Fruit fly (Drosophila melanogaster) whole organism, larva: ENCODE measurements around the gene Tyler.

Source experiments
- noc ChIP-seq: fragments of 200-800 bp; sonication (Bioruptor generic); optimal IDR thresholded peaks from 3 replicates; lab custom pipeline; 2019; ENCODE audit warnings: missing biosample characterization, mild to moderate bottlenecking, missing genetic modification characterization, moderate library complexity

Tyler gene

DNA sequence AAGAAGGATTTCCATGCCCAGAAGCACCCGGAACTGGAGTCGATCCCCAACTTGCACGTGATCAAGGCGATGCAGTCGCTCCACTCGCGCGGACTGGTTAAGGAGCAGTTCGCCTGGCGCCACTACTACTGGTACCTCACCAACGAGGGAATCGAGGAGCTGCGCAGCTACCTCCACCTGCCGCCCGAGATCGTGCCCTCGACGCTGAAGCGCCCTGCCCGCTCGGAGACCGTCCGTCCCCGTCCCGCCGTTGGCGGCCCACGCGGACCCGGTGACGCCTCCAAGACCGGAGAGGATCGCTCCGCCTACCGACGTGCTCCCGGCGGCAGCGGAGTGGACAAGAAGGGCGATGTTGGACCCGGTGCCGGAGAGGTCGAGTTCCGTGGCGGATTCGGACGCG is 12.8 kb upstream of the Tyler start:
- no peak for TF ChIP-seq noc (tag; lab: Kevin White, UChicago)

DNA sequence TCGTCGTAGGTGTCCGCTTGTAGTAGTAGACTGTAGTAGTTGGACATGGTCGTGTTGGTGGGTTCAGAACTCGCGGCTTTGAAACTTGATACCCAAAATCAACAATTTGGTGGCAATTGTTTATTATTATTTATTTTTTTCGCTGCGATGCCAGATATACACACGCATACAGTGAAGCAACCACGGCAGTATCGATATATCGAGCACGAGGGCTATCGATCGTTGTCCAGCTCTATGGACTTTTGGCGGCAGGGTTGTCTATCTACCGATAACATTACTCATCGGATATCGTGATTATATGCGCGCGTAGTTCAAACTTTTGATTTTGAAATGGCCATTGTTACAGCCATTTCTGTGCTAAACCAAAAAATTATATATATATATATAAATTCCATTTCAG is 9.7 kb upstream of the Tyler start, which contains the start of gene CG14220:
TSS of gene CG14220 (minus strand) at position 208 of the 400 bp plus-strand sequence.
- no peak for TF ChIP-seq noc (tag; lab: Kevin White, UChicago)

DNA sequence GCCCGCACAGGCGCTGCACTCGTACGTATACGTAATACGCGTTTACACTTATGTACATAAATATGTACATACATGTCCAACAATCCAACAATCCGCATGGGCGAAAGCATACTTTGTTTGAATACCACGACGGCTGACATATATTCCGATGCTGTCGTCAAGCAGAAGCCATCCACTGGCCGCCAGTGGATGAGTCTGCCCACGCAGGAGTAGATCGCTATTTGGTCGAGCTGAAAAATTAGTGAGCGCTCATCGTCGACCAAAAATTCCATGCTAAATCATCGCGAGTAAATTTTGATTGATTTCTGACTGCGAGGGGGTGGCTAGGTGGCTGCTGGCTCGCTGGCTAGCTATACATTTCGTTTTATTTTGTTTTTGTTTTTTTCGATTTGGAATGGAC is 8.8 kb upstream of the Tyler start:
- no peak for TF ChIP-seq noc (tag; lab: Kevin White, UChicago)

DNA sequence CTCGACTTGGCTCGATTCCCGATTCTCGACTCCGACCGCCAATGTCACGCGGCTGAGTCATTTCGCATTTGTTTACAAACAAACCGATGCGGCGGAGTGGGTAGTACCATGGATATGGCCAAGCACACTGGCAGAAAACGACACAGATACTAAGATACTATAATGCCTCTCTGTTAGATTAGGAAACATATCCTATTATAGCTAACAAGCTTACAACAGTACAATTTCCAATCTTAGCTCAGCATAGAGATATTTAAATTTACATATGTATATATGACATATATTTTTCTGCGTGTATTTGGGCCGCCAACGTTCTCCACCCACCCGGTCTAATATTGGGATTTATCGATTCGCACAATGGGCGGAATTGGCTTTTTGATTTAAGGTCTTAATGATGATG is 7.4 kb upstream of the Tyler start:
- peak; percentile 66 for TF ChIP-seq noc (tag; lab: Kevin White, UChicago)

DNA sequence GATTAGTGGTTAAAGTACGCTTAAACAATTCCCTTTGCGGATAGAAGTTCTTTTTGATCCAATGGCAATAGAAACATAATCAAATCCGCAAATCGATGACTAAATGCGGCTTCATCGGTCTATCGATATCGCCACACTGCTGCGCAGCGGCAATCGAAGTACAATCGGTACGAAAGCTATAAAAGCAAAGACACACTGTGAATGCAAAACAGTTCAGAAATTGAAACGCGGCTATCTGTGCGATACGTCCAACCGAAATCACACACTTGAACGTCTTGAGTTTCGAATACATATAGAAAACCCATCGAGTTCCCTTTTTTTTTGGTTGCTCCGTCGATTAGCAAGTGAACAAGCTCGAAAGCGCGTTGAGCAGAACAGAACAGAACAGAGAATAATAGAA is 6.3 kb upstream of the Tyler start, which contains the start of gene CG14207:
TSS of gene CG14207 (plus strand) at position 203 of the 400 bp plus-strand sequence.
- TF ChIP-seq noc (tag; lab: Kevin White, UChicago) = peak; percentile 44

DNA sequence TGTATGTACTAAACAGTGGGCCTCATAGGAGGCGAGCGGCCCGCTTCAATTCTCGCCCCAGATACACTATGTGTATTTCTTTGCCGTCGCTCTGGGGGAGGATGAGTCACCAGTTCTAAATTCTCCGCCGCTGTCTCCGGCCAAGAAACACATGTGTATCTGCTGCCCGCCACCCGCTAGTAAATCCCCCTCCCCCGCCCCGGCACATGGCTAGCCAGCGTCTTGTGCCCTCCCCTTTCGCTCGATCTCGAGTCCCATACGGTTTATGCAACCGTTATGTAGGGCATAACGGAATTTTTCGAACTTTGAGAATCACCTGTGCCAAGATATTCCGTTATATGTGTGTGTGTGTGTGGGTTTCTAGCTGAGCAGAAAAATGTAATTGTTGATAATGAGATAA is 5.4 kb upstream of the Tyler start:
- TF ChIP-seq noc (tag; lab: Kevin White, UChicago) = no peak

DNA sequence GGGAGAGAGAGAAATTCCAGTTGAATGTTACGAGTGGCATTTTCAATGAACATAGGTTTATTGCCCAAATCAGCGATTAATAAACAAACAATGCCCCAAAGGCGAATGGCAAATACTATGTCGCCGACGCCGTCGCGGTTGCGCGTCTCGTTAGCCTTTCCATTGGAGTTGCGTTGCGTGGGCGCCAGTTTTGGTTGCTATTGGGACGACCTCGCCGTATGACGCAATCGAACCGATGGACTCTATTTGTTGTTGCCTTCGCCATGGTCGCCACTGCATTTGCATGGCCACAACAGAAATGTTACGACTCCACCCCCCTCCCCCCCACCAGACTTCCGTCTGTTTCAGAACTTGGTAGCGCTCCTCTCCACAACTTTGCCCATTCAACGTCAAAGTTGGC is 4.8 kb upstream of the Tyler start:
- TF ChIP-seq noc (tag; lab: Kevin White, UChicago) = no peak

DNA sequence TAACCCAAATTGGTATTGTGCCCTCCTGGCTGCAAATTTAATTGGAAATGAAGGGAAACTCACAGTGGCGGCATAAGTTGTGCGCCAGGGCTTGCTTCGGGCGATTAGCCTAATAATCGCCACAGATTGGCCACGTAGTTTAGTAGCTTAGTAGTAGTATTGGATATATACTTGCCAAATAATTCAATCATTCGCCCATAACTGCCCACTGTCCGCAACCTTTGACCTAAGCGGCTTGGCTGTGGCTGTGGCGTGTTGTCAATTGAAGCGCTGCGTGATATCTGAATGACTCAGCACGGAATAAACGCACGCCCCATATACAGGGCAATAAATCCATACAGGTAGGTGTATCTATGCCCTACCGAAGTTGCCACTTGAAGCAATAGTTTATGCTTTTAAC is 4.4 kb upstream of the Tyler start:
- no peak for TF ChIP-seq noc (tag; lab: Kevin White, UChicago)

DNA sequence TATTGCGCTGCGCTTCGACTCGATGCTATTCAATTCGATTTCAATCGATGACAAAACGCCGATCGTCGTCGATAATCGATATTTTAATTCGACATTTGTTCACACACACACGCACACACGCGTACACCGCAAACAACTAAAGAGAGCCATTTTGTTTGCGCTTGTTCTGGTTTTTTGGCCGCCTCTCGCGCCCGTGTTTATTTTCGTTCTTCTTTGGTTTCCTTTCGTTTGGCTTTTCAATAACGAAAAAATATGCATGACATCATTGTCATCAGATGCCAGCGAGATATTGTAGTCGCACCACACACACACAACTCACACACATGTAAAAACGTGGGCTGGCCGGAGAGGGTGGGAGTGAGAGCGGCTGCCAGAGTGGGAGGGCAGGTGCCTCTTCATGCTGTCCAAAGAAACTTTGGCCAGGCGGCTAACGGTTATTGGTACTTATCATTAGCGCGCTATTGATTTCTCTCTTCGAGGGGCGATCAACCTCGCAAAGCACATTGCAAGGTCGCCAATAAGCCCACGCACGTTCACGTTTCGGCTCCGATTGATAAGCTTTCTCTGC is 3.2 kb upstream of the Tyler start:
- TF ChIP-seq noc (tag; lab: Kevin White, UChicago) = peak; percentile 57

DNA sequence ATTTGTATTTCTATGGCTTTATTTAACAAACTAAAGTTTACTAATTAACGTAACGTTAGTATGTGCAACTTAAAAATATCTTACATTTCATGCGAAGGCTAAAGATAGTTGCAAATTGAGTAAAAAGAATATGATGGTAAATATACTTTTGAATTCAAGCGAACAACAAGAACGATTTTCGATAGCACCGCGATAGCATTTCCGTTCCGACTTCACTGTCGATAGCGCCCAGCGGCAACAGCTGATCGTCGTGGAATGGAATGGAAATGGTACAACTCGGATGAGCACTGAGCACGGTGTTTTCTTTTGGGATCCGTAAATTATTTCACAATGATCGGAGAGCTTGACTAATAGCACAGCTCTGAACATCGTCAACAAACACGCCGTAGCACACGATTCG is 2.1 kb downstream of the Tyler start:
- TF ChIP-seq noc (tag; lab: Kevin White, UChicago) = no peak

DNA sequence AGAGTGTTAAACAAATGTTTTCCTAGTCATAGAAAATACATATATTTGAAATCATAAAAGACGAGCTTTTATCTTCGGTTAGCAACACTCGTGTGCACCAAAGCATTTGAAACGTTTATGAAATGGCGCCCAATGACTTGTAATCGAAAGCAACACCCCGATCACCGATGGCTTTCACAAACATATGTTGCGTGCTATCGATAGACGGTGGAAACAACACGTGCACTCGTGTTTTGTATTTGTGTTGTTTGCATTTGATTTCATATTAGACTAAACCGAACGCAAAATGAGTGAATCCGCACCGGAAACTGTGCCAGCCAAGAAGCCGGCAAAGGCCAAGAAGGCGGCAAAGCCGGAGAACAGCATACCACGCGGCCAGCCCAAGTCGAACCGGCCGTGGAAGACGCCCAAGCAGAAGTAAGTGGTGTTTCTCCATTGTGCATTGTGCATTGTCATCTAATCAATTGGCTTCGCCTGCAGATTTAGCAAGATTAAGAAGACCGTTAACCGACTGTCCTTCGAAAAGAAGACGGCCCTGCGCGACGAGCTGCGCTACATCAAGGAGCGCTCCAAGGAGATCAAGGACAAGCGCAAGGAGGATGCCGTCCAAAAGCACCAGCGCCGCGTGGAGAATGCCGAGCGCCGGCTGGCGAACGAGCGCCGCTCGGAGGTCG is 4.8 kb downstream of the Tyler start, which contains the start of gene CG14210:
TSS of gene CG14210 (plus strand) at position 207 of the 674 bp plus-strand sequence.
- TF ChIP-seq noc (tag; lab: Kevin White, UChicago) = no peak

DNA sequence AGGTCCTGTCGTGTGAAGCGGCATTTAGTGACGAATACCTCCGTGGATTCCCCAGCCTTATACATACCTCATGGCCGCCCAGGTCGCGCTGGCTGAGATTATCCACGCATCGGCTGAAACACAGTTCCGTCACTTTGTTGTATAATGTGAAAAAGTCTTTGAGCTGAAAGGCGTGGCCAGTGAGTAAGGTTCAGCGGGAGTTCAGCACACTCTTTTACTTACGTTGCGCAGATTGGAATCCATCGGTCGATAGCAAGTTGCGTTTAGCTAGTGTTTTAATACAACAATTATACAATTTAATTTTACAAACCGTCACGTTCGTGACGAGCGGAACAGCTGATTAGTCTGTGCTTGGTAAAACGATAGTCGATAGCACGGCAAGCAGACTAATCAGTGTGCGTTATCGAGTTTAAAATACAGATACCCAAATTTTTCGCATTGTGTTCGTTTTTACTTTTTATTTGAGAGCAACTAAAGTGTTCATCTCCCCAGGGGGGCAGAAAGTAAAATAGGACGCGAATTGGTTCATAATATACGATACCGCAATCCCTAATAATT is 6.9 kb downstream of the Tyler start, which contains the start of the genes Pstk and Tim9b:
TSS of gene Pstk (minus strand) at position 355 of the 558 bp plus-strand sequence.
TSS of gene Tim9b (minus strand) at position 355 of the 558 bp plus-strand sequence.
- no peak for TF ChIP-seq noc (tag; lab: Kevin White, UChicago)

DNA sequence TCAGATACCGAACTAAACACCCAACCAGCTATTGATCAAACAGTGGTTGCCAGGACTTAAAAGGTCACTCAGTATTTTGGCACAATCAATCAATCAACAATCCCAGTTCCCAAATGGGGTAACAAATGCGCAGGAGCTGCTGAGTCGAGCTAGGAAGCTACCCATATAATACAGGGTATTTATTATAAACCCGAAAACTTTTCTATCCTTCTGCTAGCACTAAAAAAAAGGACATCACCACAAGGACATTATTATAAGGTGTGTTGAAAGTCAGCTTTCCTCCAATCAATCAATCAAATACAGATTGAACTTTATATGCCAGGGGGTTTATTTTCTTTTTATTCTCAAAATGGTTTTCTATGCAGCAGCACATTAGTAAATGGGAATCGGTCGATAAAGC is 9.8 kb downstream of the Tyler start, which contains the start of gene CG14221:
TSS of gene CG14221 (minus strand) at position 101 of the 400 bp plus-strand sequence.
- TF ChIP-seq noc (tag; lab: Kevin White, UChicago) = no peak

DNA sequence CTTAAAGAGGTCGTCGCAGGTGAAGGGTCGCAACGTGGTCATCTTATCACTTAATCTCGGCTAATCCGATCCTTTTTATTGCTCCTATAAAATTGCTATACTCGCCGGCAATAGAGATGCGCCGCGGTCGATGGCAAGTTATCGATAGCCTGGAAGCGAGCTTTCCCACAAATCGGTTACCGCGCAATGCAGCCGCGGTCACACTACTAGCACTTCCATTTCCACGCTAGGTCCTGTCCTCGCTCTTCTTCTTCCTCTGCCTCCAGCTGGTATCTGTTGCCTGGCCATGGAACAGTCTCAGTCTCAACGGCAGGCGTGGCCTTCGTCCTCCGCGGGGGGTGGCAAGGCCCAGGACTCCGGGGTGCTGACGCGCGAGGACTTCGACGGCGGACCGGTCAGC is 11.6 kb downstream of the Tyler start, which contains the start of the genes Naa20A and MKP-4:
TSS of gene Naa20A (minus strand) at position 151 of the 400 bp plus-strand sequence.
TSS of gene MKP-4 (plus strand) at position 191 of the 400 bp plus-strand sequence.
- no peak for TF ChIP-seq noc (tag; lab: Kevin White, UChicago)

DNA sequence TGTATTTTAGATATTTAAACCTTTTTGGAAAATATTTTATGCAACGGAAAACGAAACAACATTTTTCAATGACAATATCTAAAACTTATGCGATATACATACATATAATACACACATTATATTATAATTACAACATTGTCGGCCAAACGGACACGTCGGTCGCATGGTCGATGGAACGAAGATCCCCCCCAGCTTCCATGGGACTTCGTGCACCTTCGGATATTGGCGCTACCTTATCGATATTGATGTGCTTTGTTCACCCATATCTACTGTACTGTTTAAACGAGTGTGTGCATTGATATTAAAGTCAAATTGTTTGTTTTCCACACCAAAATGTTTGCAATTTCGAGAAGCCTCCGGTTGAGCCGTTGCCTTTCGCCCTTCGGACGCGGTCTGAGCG is 14.1 kb downstream of the Tyler start, which contains the start of gene CG14212:
TSS of gene CG14212 (plus strand) at position 301 of the 400 bp plus-strand sequence.
- TF ChIP-seq noc (tag; lab: Kevin White, UChicago) = no peak

DNA sequence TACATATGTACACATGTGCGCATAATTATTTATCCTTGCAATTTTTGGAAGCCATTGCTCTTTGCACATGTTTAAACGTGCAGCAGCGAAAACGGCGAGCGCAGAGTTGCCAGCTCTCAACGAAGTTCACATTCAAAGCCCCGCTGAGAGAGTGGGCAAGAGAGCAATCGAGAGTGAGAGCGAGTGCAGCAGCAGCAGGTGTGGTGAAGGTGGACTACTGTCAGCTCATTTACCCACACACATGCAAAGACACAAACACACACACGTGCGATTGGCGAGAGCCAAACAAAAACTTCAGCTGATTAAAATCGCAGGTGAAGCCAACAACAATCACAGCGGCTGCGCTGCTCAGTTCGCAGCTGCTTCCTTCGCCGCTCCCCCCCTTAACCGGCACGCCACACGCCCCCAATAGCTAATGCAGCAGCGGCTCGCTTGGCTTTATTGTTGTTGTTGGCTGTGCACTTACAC is 20.1 kb downstream of the Tyler start:
- TF ChIP-seq noc (tag; lab: Kevin White, UChicago) = no peak
